Worm (Caenorhabditis elegans): Measurements from ENCODE around the gene scl-8.

ce11 chrIV:13033516-13033915, 38.0 kb upstream of the scl-8 start:
- TF ChIP-seq W03F9.2 (tag; optimal IDR thresholded peaks at IDR 0.05) = no peak
- no peak for TF ChIP-seq dao-5 (tag; optimal IDR thresholded peaks at IDR 0.05)
- no peak for TF ChIP-seq him-1 (tag; optimal IDR thresholded peaks at IDR 0.05)
